Worm (Caenorhabditis elegans): Measurements from ENCODE around the gene T14B4.20.

- TF ChIP-seq W03F9.2 (tag; optimal IDR thresholded peaks at IDR 0.05) (no peak), him-1 (tag; optimal IDR thresholded peaks at IDR 0.05) (no peak)
These were observed 848 bp upstream of the T14B4.20 start for ce11 chrII:6715853-6716252.

Measured in whole organism, L4/young adult.